Fruit fly (Drosophila melanogaster): Measurements from ENCODE around the gene CG4502.
A peak's percentile ranks its signal among the peaks of the same experiment; 100 is the strongest.

The CG4502 gene

dm6 chr2L:7175786-7176185 lies 28.3 kb downstream of the CG4502 start (continued):
- peak; percentile 12 for TF ChIP-seq Eip75B (GFP tag; optimal IDR thresholded peaks at IDR 0.05)
- peak; percentile 22 for TF ChIP-seq Sox102F (GFP tag; optimal IDR thresholded peaks at IDR 0.05)
- TF ChIP-seq CG11294 (GFP tag; IDR thresholded peaks at IDR 0.05): no peak
- no peak for TF ChIP-seq Sox15 (GFP tag; optimal IDR thresholded peaks at IDR 0.05)
- TF ChIP-seq CG6276 (GFP tag; optimal IDR thresholded peaks at IDR 0.05): no peak
- no peak for TF ChIP-seq CG8119 (GFP tag; IDR thresholded peaks at IDR 0.05)
- no peak for TF ChIP-seq salr (GFP tag; optimal IDR thresholded peaks at IDR 0.05)
- no peak for TF ChIP-seq svp (GFP tag)
- peak; percentile 33 to 76 for TF ChIP-seq ss (GFP tag; optimal IDR thresholded peaks at IDR 0.05)
- peak; percentile 75 for TF ChIP-seq CG3919 (GFP tag; optimal IDR thresholded peaks at IDR 0.05)
- TF ChIP-seq pdm3 (GFP tag; optimal IDR thresholded peaks at IDR 0.05): no peak
- TF ChIP-seq Gug (GFP tag; IDR thresholded peaks at IDR 0.05): no peak
- no peak for TF ChIP-seq CG15336 (GFP tag; IDR thresholded peaks at IDR 0.05)
- TF ChIP-seq acj6 (GFP tag; optimal IDR thresholded peaks at IDR 0.05): peak; percentile 63
- TF ChIP-seq dac (GFP tag; optimal IDR thresholded peaks at IDR 0.05): no peak
- TF ChIP-seq cyc (GFP tag; optimal IDR thresholded peaks at IDR 0.05): peak; percentile 66
- TF ChIP-seq CG10669 (GFP tag; optimal IDR thresholded peaks at IDR 0.05): no peak
- TF ChIP-seq net (GFP tag; optimal IDR thresholded peaks at IDR 0.05): no peak
- TF ChIP-seq CG6792 (GFP tag; optimal IDR thresholded peaks at IDR 0.05): peak; percentile 49
- no peak for TF ChIP-seq Eip93F (GFP tag; optimal IDR thresholded peaks at IDR 0.05)
- TF ChIP-seq CG11762 (GFP tag; optimal IDR thresholded peaks at IDR 0.05; ENCODE audit: insufficient read depth): no peak
- peak; percentile 36 for TF ChIP-seq CG9139 (GFP tag; optimal IDR thresholded peaks at IDR 0.05)
- no peak for TF ChIP-seq CG6854 (GFP tag; optimal IDR thresholded peaks at IDR 0.05)
- no peak for TF ChIP-seq achi (GFP tag; optimal IDR thresholded peaks at IDR 0.05)
- no peak for TF ChIP-seq spab (GFP tag; optimal IDR thresholded peaks at IDR 0.05)
- no peak for TF ChIP-seq esn (GFP tag; optimal IDR thresholded peaks at IDR 0.05)
- TF ChIP-seq CG11902 (GFP tag; optimal IDR thresholded peaks at IDR 0.05): peak; percentile 15
- peak; percentile 62 for TF ChIP-seq topi (GFP tag; optimal IDR thresholded peaks at IDR 0.05)
- TF ChIP-seq Met (GFP tag; optimal IDR thresholded peaks at IDR 0.05): no peak
- TF ChIP-seq CG16779 (tag; optimal IDR thresholded peaks at IDR 0.05): no peak
- TF ChIP-seq Ets96B (tag; optimal IDR thresholded peaks at IDR 0.05): peak; percentile 6
- peak; percentile 26 for TF ChIP-seq CG32006 (GFP tag; optimal IDR thresholded peaks at IDR 0.05)
- TF ChIP-seq vri (GFP tag; optimal IDR thresholded peaks at IDR 0.05): no peak
- TF ChIP-seq fd59A (GFP tag; optimal IDR thresholded peaks at IDR 0.05): no peak

- TF ChIP-seq CG6163 (GFP tag; IDR thresholded peaks at IDR 0.05): 0 out of 3 replicates have a peak, but pooled peaks have one; percentile 13
- peak; percentile 22 for TF ChIP-seq dsx (GFP tag; optimal IDR thresholded peaks at IDR 0.05; ENCODE audit: poor library complexity, severe bottlenecking)
- TF ChIP-seq CG1621 (tag; optimal IDR thresholded peaks at IDR 0.05): no peak
- TF ChIP-seq svp (GFP tag): peak; percentile 59
- TF ChIP-seq cyc (GFP tag; optimal IDR thresholded peaks at IDR 0.05): no peak
- peak in 1 of 2 experiments; percentile 27 for TF ChIP-seq ss (GFP tag; optimal IDR thresholded peaks at IDR 0.05)
Observed at dm6 chr2L:7174351-7174750, 29.7 kb downstream of the CG4502 start.

- TF ChIP-seq OdsH (GFP tag; optimal IDR thresholded peaks at IDR 0.05) (no peak), CG8119 (GFP tag; IDR thresholded peaks at IDR 0.05) (no peak), pdm3 (GFP tag; optimal IDR thresholded peaks at IDR 0.05) (no peak), CG11762 (GFP tag; optimal IDR thresholded peaks at IDR 0.05; ENCODE audit: insufficient read depth) (no peak), Sox102F (GFP tag; optimal IDR thresholded peaks at IDR 0.05) (no peak), Sox15 (GFP tag; optimal IDR thresholded peaks at IDR 0.05) (no peak), Ets96B (tag; optimal IDR thresholded peaks at IDR 0.05) (no peak), fkh (GFP tag; optimal IDR thresholded peaks at IDR 0.05) (no peak), CG9139 (GFP tag; optimal IDR thresholded peaks at IDR 0.05) (no peak), CG6792 (GFP tag; optimal IDR thresholded peaks at IDR 0.05) (no peak), dac (GFP tag; optimal IDR thresholded peaks at IDR 0.05) (no peak), CG3919 (GFP tag; optimal IDR thresholded peaks at IDR 0.05) (no peak), CG3032 (tag; optimal IDR thresholded peaks at IDR 0.05) (no peak), CG10631 (GFP tag; optimal IDR thresholded peaks at IDR 0.05) (no peak), Ets21C (GFP tag; optimal IDR thresholded peaks at IDR 0.05) (no peak)
Observed at dm6 chr2L:7169003-7169402, 35.1 kb downstream of the CG4502 start.

Data from whole organism, prepupa.